Worm (Caenorhabditis elegans) whole organism, L4 larva: ENCODE data around the gene sqv-1.

Experiments used
- ZK546.5 ChIP-seq, 2 experiments: sonication (generic microtip); optimal IDR thresholded peaks; 2 replicates each; lab custom pipeline; 2017; ENCODE audit warnings: missing biosample characterization in 2 of 2, missing genetic modification characterization in 2 of 2
- ceh-28 ChIP-seq: fragments of 150-350 bp; optimal IDR thresholded peaks from 2 replicates; lab custom pipeline; 2014; ENCODE audit warnings: missing biosample characterization, missing genetic modification reagents, missing genetic modification characterization
- daf-12 ChIP-seq: fragments of 150-350 bp; optimal IDR thresholded peaks from 2 replicates; lab custom pipeline; 2014; ENCODE audit warnings: missing biosample characterization, missing genetic modification reagents, missing genetic modification characterization
- dmd-8 ChIP-seq: fragments of 200-800 bp; sonication (Bioruptor generic); IDR thresholded peaks from 2 replicates; pipeline ENCODE4 v1.3.6; 2022; ENCODE audit warnings: missing genetic modification characterization, missing compliant biosample characterization
- dve-1 ChIP-seq: sonication (generic microtip); optimal IDR thresholded peaks from 2 replicates; lab custom pipeline; 2017; ENCODE audit warnings: antibody characterized with exemption, mild to moderate bottlenecking, missing genetic modification characterization, missing compliant biosample characterization; ENCODE audit not compliant: insufficient read depth
- lin-15B ChIP-seq: fragments of 150-350 bp; sonication (generic microtip); optimal IDR thresholded peaks from 3 replicates; lab custom pipeline; 2014; ENCODE audit warnings: missing biosample characterization, missing genetic modification characterization
- mdl-1 ChIP-seq, 2 experiments: fragments of 150-350 bp in 1 of 2; sonication (generic microtip) in 1 of 2; optimal IDR thresholded peaks; 2 replicates each; lab custom pipeline; 2014 to 2017; ENCODE audit warnings: missing biosample characterization in 2 of 2, missing genetic modification characterization in 2 of 2
- nhr-11 ChIP-seq: fragments of 150-350 bp; optimal IDR thresholded peaks from 2 replicates; lab custom pipeline; 2014; ENCODE audit warnings: missing biosample characterization, missing genetic modification characterization
- nhr-76 ChIP-seq: fragments of 150-350 bp; optimal IDR thresholded peaks from 2 replicates; lab custom pipeline; 2014; ENCODE audit warnings: missing biosample characterization, missing genetic modification characterization
- nhr-77 ChIP-seq: fragments of 150-350 bp; optimal IDR thresholded peaks from 2 replicates; lab custom pipeline; 2014; ENCODE audit warnings: missing biosample characterization, missing genetic modification characterization
- pha-4 ChIP-seq, 2 experiments: fragments of 150-350 bp in 1 of 2; fragments of 200-800 bp in 1 of 2; sonication (Bioruptor generic) in 1 of 2; IDR thresholded peaks in 1 of 2; optimal IDR thresholded peaks in 1 of 2; 2 replicates each; pipeline versions ENCODE4 v1.3.6 to Lab custom; 2014 to 2022; ENCODE audit warnings: missing genetic modification characterization in 2 of 2, missing genetic modification reagents in 2 of 2, missing biosample characterization in 1 of 2, missing compliant biosample characterization in 1 of 2
- pqm-1 ChIP-seq: sonication (generic microtip); optimal IDR thresholded peaks from 2 replicates; lab custom pipeline; 2017; ENCODE audit warnings: missing biosample characterization, missing genetic modification characterization
- unc-62 ChIP-seq, 3 experiments: fragments of 150-350 bp in 1 of 3; sonication (generic microtip); optimal IDR thresholded peaks in 2 of 3; peaks in 1 of 3; 1 replicate in 1 of 3; 2 replicates in 2 of 3; lab custom pipeline; 2014 to 2017; ENCODE audit warnings: missing biosample characterization in 3 of 3, missing genetic modification characterization in 3 of 3, missing genetic modification reagents in 3 of 3, missing genotype in 1 of 3

DNA sequence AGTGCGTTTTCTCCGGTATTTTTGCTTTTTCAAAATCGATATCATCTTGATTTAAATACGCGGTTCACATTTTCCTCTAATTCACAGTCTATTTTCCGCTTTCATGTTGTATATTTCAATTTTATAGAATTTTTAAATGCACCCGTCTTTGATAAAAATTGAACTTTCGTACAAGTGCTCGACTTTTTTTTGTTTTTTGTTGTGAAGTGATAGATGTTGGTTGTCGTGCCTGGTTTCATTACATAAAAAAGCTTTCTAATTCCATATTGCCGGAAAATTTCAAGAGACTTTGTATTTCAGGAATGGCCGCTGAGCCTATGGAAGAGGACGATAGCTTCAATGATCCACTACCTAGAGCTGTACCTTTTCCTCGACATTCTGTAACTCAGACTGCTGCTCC lies 2.2 kb downstream of the sqv-1 start, which contains the start of gene D2096.12:
- TF ChIP-seq lin-15B (tag; lab: Kevin White, UChicago): no peak
- no peak for TF ChIP-seq mdl-1 (tag; optimal IDR thresholded peaks at IDR 0.05; lab: Kevin White, UChicago)
- TF ChIP-seq daf-12 (tag; lab: Kevin White, UChicago): no peak
- no peak for TF ChIP-seq dmd-8 (GFP tag; lab: Robert Waterston, UW)
- TF ChIP-seq nhr-77 (tag; lab: Kevin White, UChicago): no peak
- no peak for TF ChIP-seq pha-4 (GFP tag; IDR thresholded peaks at IDR 0.05; lab: Robert Waterston, UW)
- no peak for TF ChIP-seq pha-4 (tag; optimal IDR thresholded peaks at IDR 0.05; lab: Kevin White, UChicago)
- TF ChIP-seq unc-62 (GFP tag; optimal IDR thresholded peaks at IDR 0.05 in 1 of 2; lab: Kevin White, UChicago): no peak
- TF ChIP-seq unc-62 (tag; optimal IDR thresholded peaks at IDR 0.05; lab: Kevin White, UChicago): no peak
- TF ChIP-seq pqm-1 (tag; lab: Kevin White, UChicago): no peak
- no peak for TF ChIP-seq ceh-28
- TF ChIP-seq ZK546.5 (tag; optimal IDR thresholded peaks at IDR 0.05; lab: Kevin White, UChicago): no peak
- no peak for TF ChIP-seq nhr-76 (tag; lab: Kevin White, UChicago)
- TF ChIP-seq dve-1 (tag; lab: Kevin White, UChicago): no peak
- TF ChIP-seq nhr-11: no peak
